Worm (Caenorhabditis elegans): ENCODE data around the gene F54F11.1.

DNA sequence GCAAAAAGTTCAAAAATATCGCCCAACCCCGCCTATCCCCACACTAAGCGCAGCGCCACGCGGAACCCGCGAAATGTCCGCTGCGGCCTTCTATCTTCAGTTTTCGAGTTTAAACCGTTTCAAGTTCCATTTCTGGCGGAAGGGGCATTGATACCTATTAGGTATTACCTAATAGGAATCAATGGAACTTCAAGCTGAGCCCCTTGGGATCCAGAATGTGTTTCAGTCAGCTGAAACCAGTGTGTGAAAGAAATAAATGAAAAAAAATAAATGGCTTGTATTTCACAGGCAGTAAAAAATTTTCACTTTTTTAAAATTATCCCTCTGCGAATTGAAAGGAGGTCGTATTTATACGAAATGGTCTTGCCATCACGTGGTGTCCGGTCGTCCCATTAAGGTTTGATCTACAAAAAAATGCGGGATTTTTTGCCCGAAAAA is 17.4 kb downstream of the F54F11.1 start:
- TF ChIP-seq ama-1 (optimal IDR thresholded peaks at IDR 0.05): no peak
- TF ChIP-seq ets-7 (tag; optimal IDR thresholded peaks at IDR 0.05): no peak
- no peak for TF ChIP-seq pes-1 (GFP tag; IDR thresholded peaks at IDR 0.05)
- TF ChIP-seq flt-1 (GFP tag; IDR thresholded peaks at IDR 0.05): no peak
